Worm (Caenorhabditis elegans): ENCODE results near the gene Y51A2D.8.

- TF ChIP-seq dmd-9 (GFP tag; IDR thresholded peaks at IDR 0.05) (no peak), ama-1 (optimal IDR thresholded peaks at IDR 0.05) (no peak), lin-15B (tag; optimal IDR thresholded peaks at IDR 0.05) (no peak), Y48G9A.11 (GFP tag; IDR thresholded peaks at IDR 0.05) (no peak), ztf-11 (tag; optimal IDR thresholded peaks at IDR 0.05) (no peak), nhr-237 (tag; optimal IDR thresholded peaks at IDR 0.05) (no peak), ceh-82 (tag; optimal IDR thresholded peaks at IDR 0.05) (no peak)
Measured at ce11 chrV:18571533-18571932, 17.9 kb upstream of the Y51A2D.8 start, which contains the start of gene Y51A2D.21.
